Worm (Caenorhabditis elegans) whole organism, L4/young adult: Measurements from ENCODE around the gene T21D12.7.

Source experiments
- W03F9.2 ChIP-seq: fragments of 150-350 bp; optimal IDR thresholded peaks from 2 replicates; lab custom pipeline; 2014; ENCODE audit warnings: missing biosample characterization, missing genetic modification characterization
- dao-5 ChIP-seq: sonication (generic microtip); optimal IDR thresholded peaks from 2 replicates; lab custom pipeline; 2016; ENCODE audit warnings: missing genotype, missing genetic modification characterization, moderate library complexity, missing compliant biosample characterization
- him-1 ChIP-seq: sonication (generic microtip); optimal IDR thresholded peaks from 2 replicates; lab custom pipeline; 2016; ENCODE audit warnings: missing genotype, missing genetic modification reagents, missing genetic modification characterization, missing compliant biosample characterization

DNA sequence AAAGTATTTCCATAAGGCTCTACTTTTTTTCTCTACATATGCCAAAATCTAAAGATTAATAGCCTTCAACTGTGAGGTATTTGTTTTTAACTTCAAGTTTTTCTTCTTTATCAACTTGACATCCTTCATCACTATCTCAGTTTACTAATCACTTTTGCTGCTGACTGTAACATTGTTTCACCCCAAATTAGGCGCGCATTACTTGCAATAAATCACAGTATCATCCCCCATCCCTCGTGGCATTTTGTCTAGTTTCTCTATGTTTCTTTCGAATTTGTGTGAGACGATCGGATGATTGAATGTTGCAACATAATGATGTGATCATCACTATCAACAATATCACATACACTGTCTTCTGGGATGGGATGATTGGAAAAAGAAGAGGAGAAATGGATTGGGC is 43.8 kb downstream of the T21D12.7 start:
- TF ChIP-seq him-1 (tag; lab: Kevin White, UChicago) (no peak), dao-5 (tag; lab: Kevin White, UChicago) (no peak), W03F9.2 (tag; lab: Kevin White, UChicago) (no peak)
